Worm (Caenorhabditis elegans): ENCODE data around the gene F25E5.2.

ce11 chrV:7497440-7497839, 42.3 kb downstream of the F25E5.2 start, which contains the start of gene srh-79:
- TF ChIP-seq egl-18 (GFP tag; IDR thresholded peaks at IDR 0.05) (no peak), K11D2.4 (GFP tag; IDR thresholded peaks at IDR 0.05) (no peak), him-1 (tag; optimal IDR thresholded peaks at IDR 0.05) (no peak), gei-17 (GFP tag; optimal IDR thresholded peaks at IDR 0.05) (no peak), madf-10 (tag; optimal IDR thresholded peaks at IDR 0.05) (no peak), ekl-4 (GFP tag; IDR thresholded peaks at IDR 0.05) (no peak), Y56A3A.18 (GFP tag; IDR thresholded peaks at IDR 0.05) (no peak), ceh-27 (GFP tag; optimal IDR thresholded peaks at IDR 0.05) (no peak), ama-1 (optimal IDR thresholded peaks at IDR 0.05) (no peak), ama-1 (GFP tag; optimal IDR thresholded peaks at IDR 0.05) (no peak), nhr-120 (GFP tag; IDR thresholded peaks at IDR 0.05) (no peak), F55B11.4 (tag; optimal IDR thresholded peaks at IDR 0.05; ENCODE audit: borderline replicate concordance, insufficient read depth) (no peak), snpc-4 (GFP tag; optimal IDR thresholded peaks at IDR 0.05) (no peak), snpc-4 (tag; optimal IDR thresholded peaks at IDR 0.05) (no peak), F49E8.2 (tag; optimal IDR thresholded peaks at IDR 0.05; ENCODE audit: insufficient read depth) (no peak), nhr-90 (tag; optimal IDR thresholded peaks at IDR 0.05) (no peak)
